Worm (Caenorhabditis elegans) whole organism, L4 larva: ENCODE data around the gene ddl-2.

Source experiments
- F37D6.2 ChIP-seq: sonication (generic microtip); optimal IDR thresholded peaks from 2 replicates; lab custom pipeline; 2016; ENCODE audit warnings: mild to moderate bottlenecking, missing genetic modification characterization, missing compliant biosample characterization
- F44E2.7 ChIP-seq: fragments of 200-800 bp; sonication (Bioruptor generic); IDR thresholded peaks from 2 replicates; pipeline ENCODE4 v2.1.2; 2022; ENCODE audit warnings: missing genetic modification characterization, missing compliant biosample characterization
- Y48G9A.11 ChIP-seq: fragments of 200-800 bp; sonication (Bioruptor generic); IDR thresholded peaks from 2 replicates; pipeline ENCODE4 v1.3.6; 2022; ENCODE audit warnings: missing genetic modification reagents, missing genetic modification characterization, missing compliant biosample characterization
- Y75B8A.6 ChIP-seq: fragments of 200-800 bp; sonication (Bioruptor generic); IDR thresholded peaks from 2 replicates; pipeline ENCODE4 v1.3.6; 2022; ENCODE audit warnings: missing genetic modification reagents, missing genetic modification characterization, missing compliant biosample characterization
- aha-1 ChIP-seq: fragments of 150-350 bp; peaks from one replicate; lab custom pipeline; 2014; ENCODE audit warnings: missing biosample characterization, missing genetic modification characterization
- aly-2 ChIP-seq: sonication (generic microtip); optimal IDR thresholded peaks from 2 replicates; lab custom pipeline; 2018; ENCODE audit warnings: missing biosample characterization, missing genetic modification characterization
- arid-1 ChIP-seq: fragments of 200-800 bp; sonication (Bioruptor generic); conservative IDR thresholded peaks from 2 replicates; pipeline ENCODE4 v1.3.6; 2022; ENCODE audit warnings: missing genetic modification reagents, missing genetic modification characterization, missing compliant biosample characterization
- attf-4 ChIP-seq: sonication (generic microtip); optimal IDR thresholded peaks from 3 replicates; lab custom pipeline; 2017; ENCODE audit warnings: missing biosample characterization, missing genetic modification characterization
- ceh-44 ChIP-seq: fragments of 200-800 bp; sonication (Bioruptor generic); IDR thresholded peaks from 2 replicates; pipeline ENCODE4 v1.3.6; 2022; ENCODE audit warnings: missing genetic modification reagents, missing genetic modification characterization, missing compliant biosample characterization
- ctbp-1 ChIP-seq: fragments of 200-800 bp; sonication (Bioruptor generic); IDR thresholded peaks from 2 replicates; pipeline ENCODE4 v1.3.6; 2022; ENCODE audit warnings: missing genetic modification reagents, missing genetic modification characterization, missing compliant biosample characterization
- daf-19 ChIP-seq: fragments of 200-800 bp; sonication (Bioruptor generic); conservative IDR thresholded peaks from 2 replicates; pipeline ENCODE4 v1.3.6; 2022; ENCODE audit warnings: missing genetic modification characterization, missing compliant biosample characterization
- dmd-8 ChIP-seq: fragments of 200-800 bp; sonication (Bioruptor generic); IDR thresholded peaks from 2 replicates; pipeline ENCODE4 v1.3.6; 2022; ENCODE audit warnings: missing genetic modification characterization, missing compliant biosample characterization
- dmd-9 ChIP-seq: fragments of 200-800 bp; sonication (Bioruptor generic); IDR thresholded peaks from 2 replicates; pipeline ENCODE4 v1.3.6; 2022; ENCODE audit warnings: missing genetic modification reagents, missing genetic modification characterization, missing compliant biosample characterization
- egl-27 ChIP-seq: sonication (generic microtip); optimal IDR thresholded peaks from 3 replicates; lab custom pipeline; 2017; ENCODE audit warnings: missing biosample characterization, missing genetic modification reagents, missing genetic modification characterization
- hlh-11 ChIP-seq: fragments of 200-800 bp; sonication (Bioruptor generic); optimal IDR thresholded peaks from 2 replicates; lab custom pipeline; 2018; ENCODE audit warnings: mild to moderate bottlenecking, missing genetic modification characterization, missing compliant biosample characterization
- jun-1 ChIP-seq: fragments of 150-350 bp; optimal IDR thresholded peaks from 2 replicates; lab custom pipeline; 2014; ENCODE audit warnings: missing biosample characterization, missing genetic modification reagents, missing genetic modification characterization
- lim-7 ChIP-seq: fragments of 200-800 bp; sonication (Bioruptor generic); IDR thresholded peaks from 2 replicates; pipeline ENCODE4 v1.3.6; 2022; ENCODE audit warnings: missing genetic modification characterization, missing compliant biosample characterization
- mdl-1 ChIP-seq, 2 experiments: fragments of 150-350 bp in 1 of 2; sonication (generic microtip) in 1 of 2; optimal IDR thresholded peaks; 2 replicates each; lab custom pipeline; 2014 to 2017; ENCODE audit warnings: missing biosample characterization in 2 of 2, missing genetic modification characterization in 2 of 2
- mdt-29 ChIP-seq: fragments of 200-800 bp; sonication (Bioruptor generic); IDR thresholded peaks from 2 replicates; pipeline ENCODE4 v1.3.6; 2022; ENCODE audit warnings: missing genetic modification reagents, missing genetic modification characterization, missing compliant biosample characterization
- nhr-10 ChIP-seq: fragments of 150-350 bp; optimal IDR thresholded peaks from 2 replicates; lab custom pipeline; 2014; ENCODE audit warnings: missing biosample characterization, missing genetic modification characterization
- nhr-102 ChIP-seq: sonication (generic microtip); optimal IDR thresholded peaks from 2 replicates; lab custom pipeline; 2016; ENCODE audit warnings: mild to moderate bottlenecking, missing genetic modification characterization, moderate library complexity, missing compliant biosample characterization
- nhr-237 ChIP-seq: sonication (generic microtip); optimal IDR thresholded peaks from 2 replicates; lab custom pipeline; 2017; ENCODE audit warnings: missing biosample characterization, missing genetic modification characterization
- nhr-25 ChIP-seq: sonication (generic microtip); optimal IDR thresholded peaks from 2 replicates; lab custom pipeline; 2017; ENCODE audit warnings: missing genetic modification characterization, mild to moderate bottlenecking, missing compliant biosample characterization, antibody characterized with exemption, moderate library complexity, borderline replicate concordance; ENCODE audit not compliant: insufficient read depth
- nhr-6 ChIP-seq: fragments of 150-350 bp; optimal IDR thresholded peaks from 2 replicates; lab custom pipeline; 2014; ENCODE audit warnings: missing biosample characterization, missing genetic modification characterization
- nhr-76 ChIP-seq: fragments of 150-350 bp; optimal IDR thresholded peaks from 2 replicates; lab custom pipeline; 2014; ENCODE audit warnings: missing biosample characterization, missing genetic modification characterization
- set-16 ChIP-seq: fragments of 200-800 bp; sonication (Bioruptor generic); IDR thresholded peaks from 2 replicates; pipeline ENCODE4 v1.3.6; 2022; ENCODE audit warnings: missing genetic modification reagents, missing genetic modification characterization, missing compliant biosample characterization
- snpc-4 ChIP-seq: fragments of 150-350 bp; optimal IDR thresholded peaks from 2 replicates; lab custom pipeline; 2014; ENCODE audit warnings: missing biosample characterization, missing genetic modification characterization
- tag-97 ChIP-seq: fragments of 200-800 bp; sonication (Bioruptor generic); IDR thresholded peaks from 2 replicates; pipeline ENCODE4 v1.3.6; 2022; ENCODE audit warnings: missing genetic modification characterization, missing compliant biosample characterization
- unc-130 ChIP-seq: sonication (generic microtip); optimal IDR thresholded peaks from 2 replicates; lab custom pipeline; 2016; ENCODE audit warnings: missing genetic modification reagents, missing genetic modification characterization, missing compliant biosample characterization
- ztf-11 ChIP-seq: fragments of 150-350 bp; optimal IDR thresholded peaks from 2 replicates; lab custom pipeline; 2014; ENCODE audit warnings: missing biosample characterization, missing genetic modification characterization

ddl-2 gene

ce11 chrII:13575018-13575948 lies 27.8 kb upstream of the ddl-2 start, which contains the start of the genes mrpl-37 and lin-38 (continued):
- TF ChIP-seq ceh-44 (GFP tag; lab: Robert Waterston, UW) (no peak), ctbp-1 (GFP tag; lab: Robert Waterston, UW) (no peak), dmd-9 (GFP tag; lab: Robert Waterston, UW) (no peak), nhr-76 (no peak), lim-7 (GFP tag; lab: Robert Waterston, UW) (no peak)
- TF ChIP-seq, all 104 proteins: peak for 25

- no peak for TF ChIP-seq jun-1 (tag; lab: Kevin White, UChicago)
- TF ChIP-seq aha-1 (tag; lab: Kevin White, UChicago): peak; percentile 91
- TF ChIP-seq arid-1: no peak
- peak; percentile 60 for TF ChIP-seq set-16 (GFP tag; lab: Robert Waterston, UW)
Measured at ce11 chrII:13574395-13574794, 26.9 kb upstream of the ddl-2 start.

- TF ChIP-seq aly-2: no peak
- TF ChIP-seq F44E2.7 (GFP tag; lab: Robert Waterston, UW): no peak
- no peak for TF ChIP-seq nhr-102 (tag; lab: Kevin White, UChicago)
- no peak for TF ChIP-seq ztf-11 (tag; lab: Kevin White, UChicago)
- no peak for TF ChIP-seq daf-19 (GFP tag; lab: Robert Waterston, UW)
- no peak for TF ChIP-seq nhr-25 (tag; lab: Kevin White, UChicago)
- no peak for TF ChIP-seq egl-27 (tag; lab: Kevin White, UChicago)
- no peak for TF ChIP-seq nhr-10 (tag; lab: Kevin White, UChicago)
- TF ChIP-seq tag-97: no peak
- TF ChIP-seq attf-4 (tag; lab: Kevin White, UChicago): no peak
- TF ChIP-seq, all 104 proteins: peak for 0
Measured at ce11 chrII:13567871-13568270, 20.4 kb upstream of the ddl-2 start, which contains the start of gene Y48E1B.3. TSS of gene Y48E1B.3 (minus strand) at chrII:13567971.

- TF ChIP-seq set-16 (GFP tag; lab: Robert Waterston, UW) (peak; percentile 87), Y48G9A.11 (peak; percentile 30; the same call in 1 of the 2 replicates), nhr-237 (tag; lab: Kevin White, UChicago) (no peak)
- TF ChIP-seq, all 104 proteins: peak for 2
Measured at ce11 chrII:13560553-13560952, 13.1 kb upstream of the ddl-2 start.

ce11 chrII:13542991-13543390 lies 4.5 kb downstream of the ddl-2 start:
- TF ChIP-seq mdt-29 (GFP tag; lab: Robert Waterston, UW): no peak
- peak; percentile 95 for TF ChIP-seq set-16 (GFP tag; lab: Robert Waterston, UW)

- TF ChIP-seq nhr-6: no peak
- no peak for TF ChIP-seq mdl-1 (tag; optimal IDR thresholded peaks at IDR 0.05; lab: Kevin White, UChicago)
- no peak for TF ChIP-seq hlh-11 (tag; lab: Kevin White, UChicago)
- no peak for TF ChIP-seq daf-19 (GFP tag; lab: Robert Waterston, UW)
- TF ChIP-seq unc-130: no peak
- TF ChIP-seq nhr-25 (tag; lab: Kevin White, UChicago): no peak
- no peak for TF ChIP-seq Y75B8A.6 (GFP tag; lab: Robert Waterston, UW)
- no peak for TF ChIP-seq nhr-237 (tag; lab: Kevin White, UChicago)
- no peak for TF ChIP-seq snpc-4 (tag; lab: Kevin White, UChicago)
- no peak for TF ChIP-seq jun-1 (tag; lab: Kevin White, UChicago)
- no peak for TF ChIP-seq dmd-8 (GFP tag; lab: Robert Waterston, UW)
- TF ChIP-seq F37D6.2 (tag; lab: Kevin White, UChicago): no peak
- TF ChIP-seq Y48G9A.11: no peak
Measured at ce11 chrII:13540956-13541355, 6.5 kb downstream of the ddl-2 start, which contains the start of the genes noa-1 and Y48E1B.17. TSS of gene noa-1 (minus strand) at chrII:13541056. TSS of gene Y48E1B.17 (minus strand) at chrII:13541084.
